Worm (Caenorhabditis elegans) whole organism, late embryonic: ENCODE data around the gene hpo-30.

ENCODE experiments used
- F13H6.1 ChIP-seq: sonication (generic microtip); optimal IDR thresholded peaks from 2 replicates; lab custom pipeline; 2016; ENCODE audit warnings: missing genetic modification characterization, missing compliant biosample characterization
- T23F11.4 ChIP-seq: fragments of 200-800 bp; sonication (Bioruptor generic); optimal IDR thresholded peaks from 2 replicates; lab custom pipeline; 2018; ENCODE audit warnings: mild to moderate bottlenecking, missing genetic modification characterization, missing compliant biosample characterization
- Y22D7AL.16 ChIP-seq: sonication (generic microtip); optimal IDR thresholded peaks from 2 replicates; lab custom pipeline; 2016; ENCODE audit warnings: missing genetic modification characterization, missing compliant biosample characterization
- ama-1 ChIP-seq: fragments of 150-350 bp; optimal IDR thresholded peaks from 2 replicates; lab custom pipeline; 2014
- ceh-30 ChIP-seq: fragments of 150-350 bp; optimal IDR thresholded peaks from 2 replicates; lab custom pipeline; 2014; ENCODE audit warnings: missing biosample characterization, missing genetic modification characterization
- hlh-8 ChIP-seq: sonication (generic microtip); optimal IDR thresholded peaks from 2 replicates; lab custom pipeline; 2016; ENCODE audit warnings: missing genotype, missing genetic modification characterization, missing compliant biosample characterization
- lin-11 ChIP-seq: fragments of 200-800 bp; sonication (Bioruptor generic); optimal IDR thresholded peaks from 2 replicates; lab custom pipeline; 2018; ENCODE audit warnings: mild to moderate bottlenecking, missing genetic modification characterization, missing compliant biosample characterization
- madf-2 ChIP-seq: sonication (generic microtip); optimal IDR thresholded peaks from 2 replicates; lab custom pipeline; 2017; ENCODE audit warnings: missing genetic modification characterization, missing compliant biosample characterization
- pha-4 ChIP-seq: fragments of 150-350 bp; optimal IDR thresholded peaks from 2 replicates; lab custom pipeline; 2018; ENCODE audit warnings: missing biosample characterization, missing genetic modification reagents, missing genetic modification characterization
- pros-1 ChIP-seq: fragments of 150-350 bp; optimal IDR thresholded peaks from 2 replicates; lab custom pipeline; 2014; ENCODE audit warnings: missing biosample characterization, missing genetic modification reagents, missing genetic modification characterization
- syd-9 ChIP-seq: sonication (generic microtip); optimal IDR thresholded peaks from 2 replicates; lab custom pipeline; 2016; ENCODE audit warnings: mild to moderate bottlenecking, missing genetic modification characterization, moderate library complexity, missing compliant biosample characterization
- unc-55 ChIP-seq: sonication (generic microtip); optimal IDR thresholded peaks from 2 replicates; lab custom pipeline; 2017; ENCODE audit warnings: missing biosample characterization, missing genetic modification reagents, missing genetic modification characterization

DNA sequence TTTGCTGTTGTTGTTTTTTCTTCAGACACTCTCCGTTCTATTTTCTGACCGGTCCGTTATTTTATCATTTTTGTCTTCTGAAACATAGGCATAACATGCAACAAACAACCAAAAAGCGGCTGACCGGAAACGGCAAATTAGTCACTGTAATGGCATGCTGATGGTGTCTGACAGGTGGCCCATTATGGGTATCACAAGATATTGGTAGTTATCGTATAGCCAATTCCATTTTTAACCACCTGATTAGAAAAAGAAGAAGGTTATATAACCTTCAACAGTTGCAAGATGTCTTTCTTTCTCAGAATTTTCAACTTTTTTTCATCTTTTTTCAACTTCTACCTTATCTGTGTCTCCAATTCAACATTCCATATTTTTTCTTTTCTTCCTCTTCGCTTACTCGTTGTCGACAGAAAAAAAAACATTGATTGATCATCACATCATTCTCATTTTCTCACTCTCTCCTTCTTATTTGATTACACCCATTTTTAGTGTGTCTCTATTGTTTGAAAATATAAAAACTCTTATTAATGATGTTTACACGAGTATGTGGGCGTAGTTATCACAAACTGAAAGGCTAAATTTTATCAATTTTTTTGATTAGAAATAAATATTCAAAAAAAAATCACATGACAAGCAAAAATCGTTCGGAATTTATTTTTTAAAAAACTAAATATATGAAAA lies 9.2 kb downstream of the hpo-30 start:
- TF ChIP-seq F13H6.1 (tag; lab: Kevin White, UChicago), result no peak
- TF ChIP-seq ama-1 (lab: Kevin White, UChicago), result no peak
- TF ChIP-seq lin-11 (tag; lab: Kevin White, UChicago), result no peak
- TF ChIP-seq pros-1 (tag; lab: Kevin White, UChicago), result no peak
- TF ChIP-seq Y22D7AL.16, result no peak
- no peak for TF ChIP-seq madf-2
- TF ChIP-seq ceh-30, result no peak
- TF ChIP-seq T23F11.4, result no peak
- no peak for TF ChIP-seq pha-4 (tag; lab: Kevin White, UChicago)
- TF ChIP-seq unc-55 (GFP tag; lab: Kevin White, UChicago), result no peak
- no peak for TF ChIP-seq hlh-8 (tag; lab: Kevin White, UChicago)
- no peak for TF ChIP-seq syd-9 (tag; lab: Kevin White, UChicago)
